Worm (Caenorhabditis elegans): ENCODE results near the gene col-119.

Gene col-119

ce11 chrIV:8967990-8968389, 11.6 kb downstream of the col-119 start, which contains the start of gene suex-2:
TSS of gene suex-2 (plus strand) at chrIV:8968290.
- TF ChIP-seq elt-1 (tag; optimal IDR thresholded peaks at IDR 0.05) = no peak
- TF ChIP-seq nhr-11 (tag; optimal IDR thresholded peaks at IDR 0.05) = no peak
- no peak for TF ChIP-seq aly-2 (tag; optimal IDR thresholded peaks at IDR 0.05)
- TF ChIP-seq crh-2 (tag; optimal IDR thresholded peaks at IDR 0.05) = no peak
- TF ChIP-seq snpc-4 (tag; optimal IDR thresholded peaks at IDR 0.05) = no peak
- no peak for TF ChIP-seq gmeb-1 (tag; optimal IDR thresholded peaks at IDR 0.05)
- TF ChIP-seq skn-1 (tag; optimal IDR thresholded peaks at IDR 0.05) = no peak
- TF ChIP-seq ama-1 (optimal IDR thresholded peaks at IDR 0.05) = no peak
- TF ChIP-seq dmd-4 (tag; optimal IDR thresholded peaks at IDR 0.05) = no peak
- TF ChIP-seq R02D3.7 (tag; optimal IDR thresholded peaks at IDR 0.05) = no peak
- no peak for TF ChIP-seq nhr-129 (tag; optimal IDR thresholded peaks at IDR 0.05)
- TF ChIP-seq nhr-21 (tag; optimal IDR thresholded peaks at IDR 0.05) = no peak
- TF ChIP-seq lin-13 (GFP tag; optimal IDR thresholded peaks at IDR 0.05) = no peak
- no peak for TF ChIP-seq unc-55 (GFP tag; optimal IDR thresholded peaks at IDR 0.05)
- TF ChIP-seq lsy-2 (tag; optimal IDR thresholded peaks at IDR 0.05) = no peak
- no peak for TF ChIP-seq sma-3 (GFP tag; optimal IDR thresholded peaks at IDR 0.05)
- no peak for TF ChIP-seq lin-39 (tag; optimal IDR thresholded peaks at IDR 0.05)
- TF ChIP-seq F13H6.1 (tag; optimal IDR thresholded peaks at IDR 0.05) = no peak
- no peak for TF ChIP-seq alr-1 (tag; optimal IDR thresholded peaks at IDR 0.05)

ce11 chrIV:8965883-8966282, 13.7 kb downstream of the col-119 start, which contains the start of gene C53B4.2:
TSS of gene C53B4.2 (plus strand) at chrIV:8966183.
- TF ChIP-seq Y55F3AM.14 (GFP tag; optimal IDR thresholded peaks at IDR 0.05) (no peak), elt-3 (tag; optimal IDR thresholded peaks at IDR 0.05) (no peak), mdl-1 (tag; optimal IDR thresholded peaks at IDR 0.05) (no peak), crh-2 (tag; optimal IDR thresholded peaks at IDR 0.05) (no peak), nhr-11 (tag; optimal IDR thresholded peaks at IDR 0.05) (no peak), gmeb-1 (tag; optimal IDR thresholded peaks at IDR 0.05) (no peak), nhr-6 (tag; optimal IDR thresholded peaks at IDR 0.05) (no peak)

ce11 chrIV:8956189-8956588, 23.4 kb downstream of the col-119 start, which contains the start of gene tpra-1:
TSS of gene tpra-1 (plus strand) at chrIV:8956489.
- no peak for TF ChIP-seq ztf-11 (tag; optimal IDR thresholded peaks at IDR 0.05)
- no peak for TF ChIP-seq sma-3 (GFP tag; optimal IDR thresholded peaks at IDR 0.05)
- TF ChIP-seq ZK546.5 (tag; optimal IDR thresholded peaks at IDR 0.05) = no peak
- TF ChIP-seq nhr-11 (tag; optimal IDR thresholded peaks at IDR 0.05) = no peak
- no peak for TF ChIP-seq crh-2 (tag; optimal IDR thresholded peaks at IDR 0.05)
- TF ChIP-seq nhr-21 (tag; optimal IDR thresholded peaks at IDR 0.05) = no peak
- TF ChIP-seq elt-3 (tag; optimal IDR thresholded peaks at IDR 0.05) = no peak
- no peak for TF ChIP-seq lin-13 (GFP tag; optimal IDR thresholded peaks at IDR 0.05)
- TF ChIP-seq alr-1 (tag; optimal IDR thresholded peaks at IDR 0.05) = no peak
- no peak for TF ChIP-seq F13H6.1 (tag; optimal IDR thresholded peaks at IDR 0.05)

ce11 chrIV:8954126-8954525, 25.5 kb downstream of the col-119 start:
- TF ChIP-seq mdl-1 (tag; optimal IDR thresholded peaks at IDR 0.05) (no peak), peb-1 (tag; optimal IDR thresholded peaks at IDR 0.05) (no peak), elt-3 (tag; optimal IDR thresholded peaks at IDR 0.05) (no peak), nhr-129 (tag; optimal IDR thresholded peaks at IDR 0.05) (no peak), ceh-82 (tag; optimal IDR thresholded peaks at IDR 0.05) (no peak), nhr-6 (tag; optimal IDR thresholded peaks at IDR 0.05) (peak; percentile 5), gmeb-1 (tag; optimal IDR thresholded peaks at IDR 0.05) (no peak), unc-55 (GFP tag; optimal IDR thresholded peaks at IDR 0.05) (peak; percentile 9), ama-1 (optimal IDR thresholded peaks at IDR 0.05) (no peak)

- no peak for TF ChIP-seq nhr-10 (tag; optimal IDR thresholded peaks at IDR 0.05)
- no peak for TF ChIP-seq unc-39 (tag; optimal IDR thresholded peaks at IDR 0.05)
- TF ChIP-seq lin-39 (tag; optimal IDR thresholded peaks at IDR 0.05) = no peak
- TF ChIP-seq fos-1 (tag; optimal IDR thresholded peaks at IDR 0.05) = peak; percentile 31
Measured at ce11 chrIV:8951953-8952567, 27.5 kb downstream of the col-119 start.
